Fruit fly (Drosophila melanogaster) whole organism, prepupa: ENCODE results near the gene cpb.

Experiments
- CG11762 ChIP-seq: fragments of 200-800 bp; sonication (Bioruptor generic); optimal IDR thresholded peaks from 3 replicates; lab custom pipeline; 2016; ENCODE audit warnings: missing biosample characterization, missing genetic modification characterization; ENCODE audit not compliant: insufficient read depth
- CG3032 ChIP-seq: fragments of 200-800 bp; optimal IDR thresholded peaks from 2 replicates; lab custom pipeline; 2019; ENCODE audit warnings: missing biosample characterization, mild to moderate bottlenecking, missing genetic modification characterization, moderate library complexity
- CG31627 ChIP-seq: fragments of 200-800 bp; sonication (Bioruptor generic); optimal IDR thresholded peaks from 3 replicates; lab custom pipeline; 2016; ENCODE audit warnings: missing biosample characterization, missing genetic modification characterization
- CG32006 ChIP-seq: fragments of 200-800 bp; sonication (Bioruptor generic); optimal IDR thresholded peaks from 3 replicates; lab custom pipeline; 2017; ENCODE audit warnings: missing biosample characterization, mild to moderate bottlenecking, missing genetic modification characterization
- CG6163 ChIP-seq: fragments of 200-800 bp; sonication (Bioruptor generic); IDR thresholded peaks from 3 replicates; pipeline ENCODE4 v1.3.6; 2022; ENCODE audit warnings: missing biosample characterization, missing genetic modification characterization
- CG6276 ChIP-seq: fragments of 200-800 bp; sonication (Bioruptor generic); optimal IDR thresholded peaks from 2 replicates; lab custom pipeline; 2017; ENCODE audit warnings: missing biosample characterization, mild to moderate bottlenecking, missing genetic modification characterization
- CG6808 ChIP-seq: fragments of 200-800 bp; sonication (Bioruptor generic); optimal IDR thresholded peaks from 3 replicates; lab custom pipeline; 2017; ENCODE audit warnings: missing biosample characterization, missing genetic modification characterization, mild to moderate bottlenecking, moderate library complexity, missing genetic modification reagents
- CG7368 ChIP-seq: fragments of 200-800 bp; sonication (Bioruptor generic); optimal IDR thresholded peaks from 3 replicates; lab custom pipeline; 2016; ENCODE audit warnings: missing biosample characterization, missing genetic modification characterization
- CG8119 ChIP-seq: fragments of 200-800 bp; sonication (Bioruptor generic); IDR thresholded peaks from 3 replicates; pipeline ENCODE4 v1.3.6; 2022; ENCODE audit warnings: missing biosample characterization, missing genetic modification characterization
- CG8319 ChIP-seq: fragments of 200-800 bp; sonication (Bioruptor generic); optimal IDR thresholded peaks from 3 replicates; lab custom pipeline; 2016; ENCODE audit warnings: missing biosample characterization, missing genetic modification characterization
- CG8632 ChIP-seq: fragments of 200-800 bp; sonication (Bioruptor generic); optimal IDR thresholded peaks from 3 replicates; lab custom pipeline; 2016; ENCODE audit warnings: missing biosample characterization, missing genetic modification characterization
- Eip78C ChIP-seq: fragments of 200-800 bp; sonication (Bioruptor generic); peaks from one replicate; lab custom pipeline; 2016; ENCODE audit warnings: missing biosample characterization, missing genetic modification characterization
- Eip93F ChIP-seq: fragments of 200-800 bp; sonication (Bioruptor generic); optimal IDR thresholded peaks from 2 replicates; lab custom pipeline; 2016; ENCODE audit warnings: missing biosample characterization, mild to moderate bottlenecking, missing genetic modification characterization
- Ets96B ChIP-seq: fragments of 200-800 bp; optimal IDR thresholded peaks from 2 replicates; lab custom pipeline; 2019; ENCODE audit warnings: missing biosample characterization, mild to moderate bottlenecking, missing genetic modification characterization, moderate library complexity
- Gug ChIP-seq: fragments of 200-800 bp; sonication (Bioruptor generic); IDR thresholded peaks from 2 replicates; pipeline ENCODE4 v1.3.6; 2022; ENCODE audit warnings: missing biosample characterization, missing genetic modification characterization
- Hr39 ChIP-seq: fragments of 200-800 bp; sonication (Bioruptor generic); optimal IDR thresholded peaks from 2 replicates; lab custom pipeline; 2016; ENCODE audit warnings: missing biosample characterization, missing genetic modification characterization
- Lpt ChIP-seq: fragments of 200-800 bp; sonication (Bioruptor generic); optimal IDR thresholded peaks from 3 replicates; lab custom pipeline; 2016; ENCODE audit warnings: missing biosample characterization, missing genetic modification characterization
- OdsH ChIP-seq: fragments of 200-800 bp; sonication (Bioruptor generic); optimal IDR thresholded peaks from 3 replicates; lab custom pipeline; 2016; ENCODE audit warnings: missing biosample characterization, missing genetic modification characterization
- Smox ChIP-seq: fragments of 200-800 bp; sonication (Bioruptor generic); optimal IDR thresholded peaks from 3 replicates; lab custom pipeline; 2016; ENCODE audit warnings: missing biosample characterization, missing genetic modification characterization
- Sox14 ChIP-seq: fragments of 200-800 bp; sonication (Bioruptor generic); optimal IDR thresholded peaks from 3 replicates; lab custom pipeline; 2016; ENCODE audit warnings: missing biosample characterization, missing genetic modification characterization
- Sox15 ChIP-seq: fragments of 200-800 bp; sonication (Bioruptor generic); optimal IDR thresholded peaks from 3 replicates; lab custom pipeline; 2016; ENCODE audit warnings: missing biosample characterization, missing genetic modification characterization
- achi ChIP-seq: fragments of 200-800 bp; sonication (Bioruptor generic); optimal IDR thresholded peaks from 3 replicates; lab custom pipeline; 2016; ENCODE audit warnings: missing biosample characterization, missing genetic modification characterization
- dac ChIP-seq: fragments of 200-800 bp; sonication (Bioruptor generic); optimal IDR thresholded peaks from 2 replicates; lab custom pipeline; 2017; ENCODE audit warnings: missing biosample characterization, mild to moderate bottlenecking, missing genetic modification characterization
- dsx ChIP-seq: fragments of 200-800 bp; optimal IDR thresholded peaks from 3 replicates; lab custom pipeline; 2019; ENCODE audit warnings: missing biosample characterization, mild to moderate bottlenecking, missing genetic modification characterization, moderate library complexity; ENCODE audit not compliant: poor library complexity, severe bottlenecking
- eg ChIP-seq: fragments of 200-800 bp; sonication (Bioruptor generic); IDR thresholded peaks from 3 replicates; pipeline ENCODE4 v1.3.6; 2022; ENCODE audit warnings: missing biosample characterization, missing genetic modification characterization
- esn ChIP-seq: fragments of 200-800 bp; sonication (Bioruptor generic); optimal IDR thresholded peaks from 2 replicates; lab custom pipeline; 2016; ENCODE audit warnings: missing biosample characterization, mild to moderate bottlenecking, missing genetic modification characterization, moderate library complexity
- fd59A ChIP-seq: fragments of 200-800 bp; sonication (Bioruptor generic); optimal IDR thresholded peaks from 2 replicates; lab custom pipeline; 2017; ENCODE audit warnings: missing biosample characterization, mild to moderate bottlenecking, missing genetic modification characterization, missing genetic modification reagents
- fd85E ChIP-seq: fragments of 200-800 bp; sonication (Bioruptor generic); optimal IDR thresholded peaks from 3 replicates; lab custom pipeline; 2016; ENCODE audit warnings: missing biosample characterization, missing genetic modification characterization
- lz ChIP-seq: fragments of 200-800 bp; sonication (Bioruptor generic); optimal IDR thresholded peaks from 3 replicates; lab custom pipeline; 2016; ENCODE audit warnings: missing biosample characterization, missing genetic modification characterization
- ss ChIP-seq, 2 experiments: fragments of 200-800 bp; sonication (Bioruptor generic); optimal IDR thresholded peaks; 2 replicates in 1 of 2; 3 replicates in 1 of 2; lab custom pipeline; 2017 to 2018; ENCODE audit warnings: mild to moderate bottlenecking in 2 of 2, missing biosample characterization in 2 of 2, missing genetic modification characterization in 2 of 2, moderate library complexity in 1 of 2
- svp ChIP-seq: fragments of 200-800 bp; sonication (Bioruptor generic); peaks from one replicate; lab custom pipeline; 2016; ENCODE audit warnings: missing biosample characterization, missing genetic modification characterization
- vri ChIP-seq: fragments of 200-800 bp; sonication (Bioruptor generic); optimal IDR thresholded peaks from 3 replicates; lab custom pipeline; 2016; ENCODE audit warnings: missing biosample characterization, mild to moderate bottlenecking, missing genetic modification characterization

cpb gene

DNA sequence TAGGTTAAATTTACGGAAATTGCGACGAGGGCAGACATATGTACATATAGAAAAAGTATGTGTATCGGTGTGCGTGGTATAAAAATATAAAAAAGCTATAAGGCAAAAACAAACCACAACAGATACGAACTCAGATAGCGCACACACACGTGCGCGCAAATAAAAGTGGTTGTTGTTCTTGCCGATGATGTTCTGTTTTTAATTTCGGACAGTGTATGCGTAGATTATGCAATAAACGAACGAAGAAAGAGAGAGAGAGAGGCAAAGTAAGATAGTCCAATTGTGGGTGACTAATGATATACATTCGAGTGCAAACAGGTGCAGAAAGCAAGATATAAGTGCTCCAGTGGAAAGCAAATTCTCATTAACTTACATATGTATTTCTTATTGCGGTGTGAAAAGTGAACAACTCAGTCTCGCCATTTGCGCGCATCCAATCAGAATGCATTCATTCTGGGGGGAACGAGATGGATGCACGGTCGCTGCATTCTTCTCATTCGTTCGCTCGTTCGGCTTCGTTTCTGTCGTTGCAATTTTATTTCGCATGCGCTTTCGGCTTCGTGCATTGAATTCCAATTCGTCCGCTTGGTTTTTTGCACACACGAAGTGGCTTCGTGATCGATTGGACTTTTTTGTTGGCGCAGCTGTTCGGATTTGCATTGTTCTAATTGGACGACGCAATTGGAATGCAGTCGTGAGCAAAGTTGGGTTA, 35.2 kb upstream of the cpb start:
- no peak for TF ChIP-seq lz (GFP tag; lab: Kevin White, UChicago)
- no peak for TF ChIP-seq Gug (GFP tag; lab: Robert Waterston, UW)
- peak; percentile 3 to 55 for TF ChIP-seq ss (GFP tag; optimal IDR thresholded peaks at IDR 0.05; lab: Kevin White, UChicago)
- peak; percentile 99 for TF ChIP-seq vri (GFP tag; lab: Kevin White, UChicago)
- peak; percentile 4 for TF ChIP-seq Sox14 (GFP tag; lab: Kevin White, UChicago)
- TF ChIP-seq dsx (GFP tag; lab: Kevin White, UChicago): peak; percentile 26
- TF ChIP-seq CG3032: peak; percentile 4
- no peak for TF ChIP-seq fd59A (GFP tag; lab: Kevin White, UChicago)
- peak; percentile 10 for TF ChIP-seq Ets96B
- TF ChIP-seq CG32006 (GFP tag; lab: Kevin White, UChicago): peak; percentile 17
- TF ChIP-seq CG6163: peak; percentile 42; the same call in 1 of the 3 replicates
- TF ChIP-seq svp (GFP tag; lab: Kevin White, UChicago): peak; percentile 48
- no peak for TF ChIP-seq dac
- TF ChIP-seq Eip78C (GFP tag; lab: Kevin White, UChicago): no peak
- peak; percentile 63 for TF ChIP-seq CG8119 (GFP tag; lab: Robert Waterston, UW)
- TF ChIP-seq, all 60 proteins: peak for 10

DNA sequence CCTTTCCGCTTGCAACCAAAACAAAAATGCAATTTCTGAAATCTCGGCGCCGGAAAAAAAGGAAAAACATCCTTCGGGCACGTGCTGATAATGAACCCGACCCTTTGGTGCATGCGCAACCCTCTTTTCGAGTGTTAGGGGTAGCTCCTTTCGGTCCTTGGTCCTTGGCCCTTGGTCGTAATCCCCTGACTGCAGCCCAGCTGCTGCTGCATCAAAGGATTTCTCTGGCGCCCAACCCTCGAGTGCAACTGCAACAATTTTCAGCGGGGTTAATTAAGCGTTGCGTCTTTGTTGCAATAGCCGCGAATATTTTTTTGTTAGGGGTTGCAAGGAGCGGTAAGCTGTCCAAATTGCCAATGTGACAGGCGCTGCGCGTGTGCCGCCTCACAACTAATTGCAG, 34.3 kb upstream of the cpb start:
- TF ChIP-seq CG32006 (GFP tag; lab: Kevin White, UChicago): no peak
- TF ChIP-seq eg (GFP tag; lab: Robert Waterston, UW): no peak
- TF ChIP-seq Sox15: no peak
- no peak for TF ChIP-seq Sox14 (GFP tag; lab: Kevin White, UChicago)
- no peak for TF ChIP-seq fd85E (GFP tag; lab: Kevin White, UChicago)
- no peak for TF ChIP-seq Smox (GFP tag; lab: Kevin White, UChicago)
- no peak for TF ChIP-seq CG6276
- no peak for TF ChIP-seq ss (GFP tag; optimal IDR thresholded peaks at IDR 0.05; lab: Kevin White, UChicago)
- no peak for TF ChIP-seq Lpt (GFP tag; lab: Kevin White, UChicago)
- no peak for TF ChIP-seq esn (GFP tag; lab: Kevin White, UChicago)
- TF ChIP-seq, all 60 proteins: peak for 0

- no peak for TF ChIP-seq CG31627
- no peak for TF ChIP-seq Hr39 (GFP tag; lab: Kevin White, UChicago)
- TF ChIP-seq CG7368 (GFP tag; lab: Kevin White, UChicago): no peak
- TF ChIP-seq Smox (GFP tag; lab: Kevin White, UChicago): no peak
- no peak for TF ChIP-seq CG11762
- no peak for TF ChIP-seq Eip93F (GFP tag; lab: Kevin White, UChicago)
- TF ChIP-seq CG8632: no peak
- no peak for TF ChIP-seq OdsH (GFP tag; lab: Kevin White, UChicago)
- no peak for TF ChIP-seq CG6808 (GFP tag; lab: Kevin White, UChicago)
- no peak for TF ChIP-seq Ets96B
- TF ChIP-seq vri (GFP tag; lab: Kevin White, UChicago): no peak
- no peak for TF ChIP-seq achi
- no peak for TF ChIP-seq CG8319
- TF ChIP-seq, all 60 proteins: peak for 0
Observed at dm6 chr2L:1672111-1672718, 32.5 kb upstream of the cpb start.

- TF ChIP-seq CG31627 (no peak), svp (GFP tag; lab: Kevin White, UChicago) (no peak), vri (GFP tag; lab: Kevin White, UChicago) (peak; percentile 89), Eip93F (GFP tag; lab: Kevin White, UChicago) (peak; percentile 50)
- TF ChIP-seq, all 60 proteins: peak for 2
Observed at dm6 chr2L:1692857-1693256, 11.8 kb upstream of the cpb start.
